Fruit fly (Drosophila melanogaster): ENCODE data around the gene mys.

Gene mys

DNA sequence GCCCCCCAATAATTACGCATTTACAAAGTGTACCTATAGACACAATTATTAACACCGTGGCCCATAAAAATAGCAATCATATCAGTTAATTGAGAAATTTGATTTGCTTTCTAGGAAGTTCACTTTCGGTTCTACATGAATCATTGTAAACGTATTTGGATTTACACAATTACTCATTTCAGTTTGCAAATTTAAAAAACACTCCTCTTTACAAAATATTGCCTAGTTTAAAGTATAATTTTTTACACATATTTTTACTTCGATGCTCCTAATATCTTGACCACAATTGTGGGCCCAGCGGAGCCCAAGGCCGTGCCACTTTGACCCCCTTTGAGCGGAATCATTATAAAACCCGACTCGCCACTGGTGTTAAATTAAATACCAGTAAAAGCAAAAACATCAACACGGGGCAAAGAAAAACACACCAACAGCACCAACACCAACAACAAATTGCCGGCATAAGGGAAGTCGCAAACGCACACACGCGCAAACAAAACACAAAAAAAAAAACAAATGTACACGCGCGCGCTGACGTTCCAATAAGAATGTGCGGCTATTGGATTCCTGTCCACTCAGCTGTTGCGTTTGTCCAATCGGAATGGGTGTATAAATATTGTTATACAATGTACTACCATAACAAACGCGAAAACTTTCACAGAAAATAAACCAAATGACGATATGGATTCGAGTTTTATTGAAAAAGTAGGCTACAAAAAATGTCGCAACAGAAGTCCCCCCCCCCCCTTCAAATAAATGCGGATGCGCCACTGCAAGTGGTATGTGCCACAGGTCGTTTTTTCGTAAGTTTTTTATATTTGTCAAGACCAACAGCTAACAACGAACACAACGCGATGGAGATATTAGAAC lies 53.3 kb downstream of the mys start (continued):
- no peak for TF ChIP-seq CG10321 (GFP tag; IDR thresholded peaks at IDR 0.05)
- no peak for TF ChIP-seq grn (GFP tag; optimal IDR thresholded peaks at IDR 0.05)
- peak; percentile 86 for TF ChIP-seq Med (GFP tag)
- TF ChIP-seq Ets65A (GFP tag) = peak; percentile 88
- TF ChIP-seq sr (GFP tag; IDR thresholded peaks at IDR 0.05) = no peak
- no peak for TF ChIP-seq CG1024 (GFP tag; IDR thresholded peaks at IDR 0.05)
- peak; percentile 57 for TF ChIP-seq CG30403 (GFP tag; optimal IDR thresholded peaks at IDR 0.05)
- peak; percentile 62 for TF ChIP-seq CG17359 (tag; optimal IDR thresholded peaks at IDR 0.05)
- TF ChIP-seq CG3163 (GFP tag; optimal IDR thresholded peaks at IDR 0.05) = peak; percentile 20
- TF ChIP-seq CHES-1-like (GFP tag; optimal IDR thresholded peaks at IDR 0.05) = peak; percentile 31
- TF ChIP-seq CG17612 (GFP tag; IDR thresholded peaks at IDR 0.05) = no peak
- peak; percentile 75 for TF ChIP-seq Hmr (GFP tag; optimal IDR thresholded peaks at IDR 0.05)
- peak; percentile 39 for TF ChIP-seq Ssrp (tag; optimal IDR thresholded peaks at IDR 0.05)
- TF ChIP-seq exex (tag; optimal IDR thresholded peaks at IDR 0.05) = peak; percentile 24
- no peak for TF ChIP-seq pan (optimal IDR thresholded peaks at IDR 0.05)
- TF ChIP-seq pan (GFP tag; optimal IDR thresholded peaks at IDR 0.05 in 1 of 2, IDR thresholded peaks at IDR 0.05 in 1 of 2) = peak in 1 of 2 experiments; percentile 73
- peak; percentile 6 for TF ChIP-seq sima (GFP tag; optimal IDR thresholded peaks at IDR 0.05)
- no peak for TF ChIP-seq D (optimal IDR thresholded peaks at IDR 0.05)
- peak; percentile 21 for TF ChIP-seq D (GFP tag; optimal IDR thresholded peaks at IDR 0.05)
- no peak for TF ChIP-seq CG11456 (GFP tag; IDR thresholded peaks at IDR 0.05)
- peak; percentile 64 for TF ChIP-seq Sox102F (GFP tag; optimal IDR thresholded peaks at IDR 0.05)
- no peak for TF ChIP-seq sqz (GFP tag; optimal IDR thresholded peaks at IDR 0.05)
- TF ChIP-seq Xbp1 (GFP tag; optimal IDR thresholded peaks at IDR 0.05) = peak; percentile 62
- TF ChIP-seq CG12391 (tag; optimal IDR thresholded peaks at IDR 0.05) = peak; percentile 64
- peak; percentile 9 for TF ChIP-seq kah (GFP tag; optimal IDR thresholded peaks at IDR 0.05)
- no peak for TF ChIP-seq knrl (GFP tag; IDR thresholded peaks at IDR 0.05; ENCODE audit: partially characterized antibody)
- TF ChIP-seq MBD-R2 (GFP tag; IDR thresholded peaks at IDR 0.05) = no peak; the same call in 1 of the 2 replicates
- TF ChIP-seq chinmo (GFP tag; IDR thresholded peaks at IDR 0.05; ENCODE audit: partially characterized antibody) = 0 out of 4 replicates have a peak, but pooled peaks have one; percentile 40
- peak; percentile 58 for TF ChIP-seq CG9727 (GFP tag; optimal IDR thresholded peaks at IDR 0.05)
- TF ChIP-seq Kr (GFP tag; optimal IDR thresholded peaks at IDR 0.05) = no peak
- TF ChIP-seq CG12071 (GFP tag; optimal IDR thresholded peaks at IDR 0.05) = peak; percentile 55
- TF ChIP-seq CG10979 (tag; optimal IDR thresholded peaks at IDR 0.05) = peak; percentile 42
- no peak for TF ChIP-seq Stat92E (GFP tag; optimal IDR thresholded peaks at IDR 0.05)
- TF ChIP-seq CG8388 (GFP tag; optimal IDR thresholded peaks at IDR 0.05) = peak; percentile 43
- TF ChIP-seq gce (GFP tag; IDR thresholded peaks at IDR 0.05) = peak; percentile 53; the same call in 1 of the 3 replicates
- no peak for TF ChIP-seq CG2202 (tag; optimal IDR thresholded peaks at IDR 0.05)
- no peak for TF ChIP-seq ac (GFP tag; optimal IDR thresholded peaks at IDR 0.05)
- no peak for TF ChIP-seq Hr39 (optimal IDR thresholded peaks at IDR 0.05)
- TF ChIP-seq vfl (GFP tag; optimal IDR thresholded peaks at IDR 0.05) = peak; percentile 64
- peak; percentile 6 for TF ChIP-seq oc (tag; optimal IDR thresholded peaks at IDR 0.05)
- peak; percentile 25 for TF ChIP-seq Atf-2 (GFP tag; optimal IDR thresholded peaks at IDR 0.05)
- peak; percentile 85 for TF ChIP-seq lab (GFP tag; optimal IDR thresholded peaks at IDR 0.05)
- no peak for TF ChIP-seq tll (GFP tag; optimal IDR thresholded peaks at IDR 0.05)
- no peak for TF ChIP-seq CG32772 (GFP tag; IDR thresholded peaks at IDR 0.05)
- peak; percentile 60 for TF ChIP-seq nmo (GFP tag; optimal IDR thresholded peaks at IDR 0.05)
- TF ChIP-seq CG2875 (GFP tag; optimal IDR thresholded peaks at IDR 0.05) = peak; percentile 16
- no peak for TF ChIP-seq CG13123 (GFP tag; optimal IDR thresholded peaks at IDR 0.05)
- peak; percentile 74 for TF ChIP-seq pho (GFP tag; optimal IDR thresholded peaks at IDR 0.05)
- TF ChIP-seq CG8765 (GFP tag; IDR thresholded peaks at IDR 0.05) = no peak
